Fruit fly (Drosophila melanogaster) whole organism, pupa: ENCODE measurements around the gene Mur11Da.

ENCODE experiments used
- CG10348 ChIP-seq: fragments of 200-800 bp; sonication (Bioruptor generic); IDR thresholded peaks from 2 replicates; pipeline ENCODE4 v1.3.6; 2022; ENCODE audit warnings: missing biosample characterization, missing genetic modification characterization
- CG13204 ChIP-seq: fragments of 200-800 bp; sonication (Bioruptor generic); optimal IDR thresholded peaks from 2 replicates; lab custom pipeline; 2018; ENCODE audit warnings: missing biosample characterization, mild to moderate bottlenecking, missing genetic modification characterization, moderate library complexity
- CG17806 ChIP-seq: fragments of 200-800 bp; sonication (Bioruptor generic); optimal IDR thresholded peaks from 2 replicates; lab custom pipeline; 2018; ENCODE audit warnings: missing biosample characterization, mild to moderate bottlenecking, missing genetic modification characterization, moderate library complexity
- CG8159 ChIP-seq: fragments of 200-800 bp; sonication (Bioruptor generic); optimal IDR thresholded peaks from 3 replicates; lab custom pipeline; 2018; ENCODE audit warnings: missing biosample characterization, mild to moderate bottlenecking, missing genetic modification characterization, moderate library complexity
- CG8301 ChIP-seq: fragments of 200-800 bp; sonication (Bioruptor generic); optimal IDR thresholded peaks from 2 replicates; lab custom pipeline; 2018; ENCODE audit warnings: missing biosample characterization, mild to moderate bottlenecking, missing genetic modification characterization
- Snoo ChIP-seq: fragments of 200-800 bp; sonication (Bioruptor generic); optimal IDR thresholded peaks from 3 replicates; lab custom pipeline; 2017; ENCODE audit warnings: missing biosample characterization, mild to moderate bottlenecking, missing genetic modification characterization, inconsistent platforms
- gl ChIP-seq: fragments of 200-800 bp; sonication (Bioruptor generic); optimal IDR thresholded peaks from 2 replicates; lab custom pipeline; 2018; ENCODE audit warnings: missing biosample characterization, mild to moderate bottlenecking, missing genetic modification characterization

- TF ChIP-seq CG13204 = no peak
- TF ChIP-seq Snoo (tag; lab: Kevin White, UChicago) = no peak
- TF ChIP-seq CG8301 (tag; lab: Kevin White, UChicago) = no peak
- TF ChIP-seq gl (tag; lab: Kevin White, UChicago) = no peak
- no peak for TF ChIP-seq CG8159 (tag; lab: Kevin White, UChicago)
- TF ChIP-seq CG10348 = no peak
- no peak for TF ChIP-seq CG17806 (tag; lab: Kevin White, UChicago)
These were observed 28.7 kb upstream of the Mur11Da start for dm6 chrX:12939021-12939420.
